Fruit fly (Drosophila melanogaster) ovary, adult (tissue): Measurements from ENCODE around the gene CG5214.

Experiments
- CG17801 ChIP-seq: fragments of 200-800 bp; optimal IDR thresholded peaks from 2 replicates; lab custom pipeline; 2019; ENCODE audit warnings: missing biosample characterization, mild to moderate bottlenecking, missing genetic modification characterization, moderate library complexity; ENCODE audit not compliant: partially characterized antibody

The CG5214 gene

dm6 chr3R:11216156-11216630, 27.9 kb upstream of the CG5214 start, which contains the start of the genes RpS25 and CG4820:
Gene RpS25, minus strand, starts transcription at chr3R:11216287.
Gene CG4820, plus strand, starts transcription at chr3R:11216535.
- peak; percentile 94 for TF ChIP-seq CG17801

dm6 chr3R:11219883-11220282, 24.2 kb upstream of the CG5214 start, which contains the start of gene CG6689:
Gene CG6689, minus strand, starts transcription at chr3R:11220064.
- no peak for TF ChIP-seq CG17801

dm6 chr3R:11221437-11222230, 22.5 kb upstream of the CG5214 start, which contains the start of the genes CG6693 and RpL3:
Gene CG6693, minus strand, starts transcription at chr3R:11221639.
Gene RpL3, plus strand, starts transcription at chr3R:11221894.
- TF ChIP-seq CG17801: peak; percentile 84

- TF ChIP-seq CG17801: no peak
Observed at dm6 chr3R:11222587-11222986, 21.5 kb upstream of the CG5214 start.

- TF ChIP-seq CG17801: no peak
Observed at dm6 chr3R:11224478-11224877, 19.6 kb upstream of the CG5214 start.

dm6 chr3R:11225220-11225619, 18.9 kb upstream of the CG5214 start, which contains the start of gene scpr-C:
Gene scpr-C, plus strand, starts transcription at chr3R:11225520.
- TF ChIP-seq CG17801: no peak

- TF ChIP-seq CG17801: peak; percentile 98
Observed at dm6 chr3R:11226496-11226895, 17.6 kb upstream of the CG5214 start, which contains the start of gene CG17726. Gene CG17726, plus strand, starts transcription at chr3R:11226762.

dm6 chr3R:11230392-11230791, 13.7 kb upstream of the CG5214 start, which contains the start of gene GCC88:
Gene GCC88, minus strand, starts transcription at chr3R:11230600.
- TF ChIP-seq CG17801: no peak

dm6 chr3R:11231037-11231436, 13.1 kb upstream of the CG5214 start:
- TF ChIP-seq CG17801: no peak

- no peak for TF ChIP-seq CG17801
Observed at dm6 chr3R:11231705-11232261, 12.3 kb upstream of the CG5214 start, which contains the start of the genes CG17187 and Dph3. Gene CG17187, minus strand, starts transcription at chr3R:11231879. Gene Dph3, plus strand, starts transcription at chr3R:11231912.

dm6 chr3R:11234918-11235371, 9.2 kb upstream of the CG5214 start, which contains the start of the genes Arfip and CG17721:
Gene Arfip, minus strand, starts transcription at chr3R:11235013.
Gene CG17721, plus strand, starts transcription at chr3R:11235140.
- TF ChIP-seq CG17801: no peak

dm6 chr3R:11236041-11236440, 8.1 kb upstream of the CG5214 start, which contains the start of gene CG31441:
Gene CG31441, plus strand, starts transcription at chr3R:11236286.
- TF ChIP-seq CG17801: no peak

dm6 chr3R:11237598-11237997, 6.5 kb upstream of the CG5214 start, which contains the start of gene CG31388:
Gene CG31388, plus strand, starts transcription at chr3R:11237815.
- TF ChIP-seq CG17801: no peak

dm6 chr3R:11240891-11241290, 3.2 kb upstream of the CG5214 start, which contains the start of the genes scpr-B and scpr-A:
Gene scpr-B, minus strand, starts transcription at chr3R:11240991.
Gene scpr-A, plus strand, starts transcription at chr3R:11241183.
- no peak for TF ChIP-seq CG17801

dm6 chr3R:11243057-11243740, 903 bp upstream of the CG5214 start:
- TF ChIP-seq CG17801: no peak

dm6 chr3R:11245803-11246202, 1.7 kb downstream of the CG5214 start:
- TF ChIP-seq CG17801: no peak
